Worm (Caenorhabditis elegans): ENCODE measurements around the gene cyp-31A5.

cyp-31A5 gene

ce11 chrIV:13392230-13392629 lies 8.9 kb upstream of the cyp-31A5 start:
- no peak for TF ChIP-seq hlh-30 (tag; optimal IDR thresholded peaks at IDR 0.05; ENCODE audit: insufficient read depth)
- TF ChIP-seq unc-55 (GFP tag; optimal IDR thresholded peaks at IDR 0.05): no peak
- TF ChIP-seq ceh-45 (GFP tag; IDR thresholded peaks at IDR 0.05): no peak
- TF ChIP-seq pha-4 (tag; optimal IDR thresholded peaks at IDR 0.05): no peak
- no peak for TF ChIP-seq lin-11 (tag; optimal IDR thresholded peaks at IDR 0.05)
- no peak for TF ChIP-seq syd-9 (tag; optimal IDR thresholded peaks at IDR 0.05)
- TF ChIP-seq ceh-6 (GFP tag; optimal IDR thresholded peaks at IDR 0.05): no peak
- TF ChIP-seq fkh-6 (tag; optimal IDR thresholded peaks at IDR 0.05): no peak
- no peak for TF ChIP-seq T23F11.4 (GFP tag; optimal IDR thresholded peaks at IDR 0.05)
- TF ChIP-seq ets-4 (tag; optimal IDR thresholded peaks at IDR 0.05): no peak
- TF ChIP-seq fax-1 (tag; optimal IDR thresholded peaks at IDR 0.05): no peak
- TF ChIP-seq nhr-11 (tag; optimal IDR thresholded peaks at IDR 0.05): no peak
- no peak for TF ChIP-seq ceh-2 (tag; optimal IDR thresholded peaks at IDR 0.05)
- TF ChIP-seq ceh-18 (tag; optimal IDR thresholded peaks at IDR 0.05): no peak
- TF ChIP-seq pha-2 (tag; optimal IDR thresholded peaks at IDR 0.05): no peak
- TF ChIP-seq pros-1 (tag; optimal IDR thresholded peaks at IDR 0.05): no peak
- TF ChIP-seq hlh-13 (GFP tag; optimal IDR thresholded peaks at IDR 0.05): no peak
- no peak for TF ChIP-seq Y22D7AL.16 (tag; optimal IDR thresholded peaks at IDR 0.05)
- no peak for TF ChIP-seq mec-3 (tag; optimal IDR thresholded peaks at IDR 0.05; ENCODE audit: borderline replicate concordance)

- TF ChIP-seq dve-1 (tag; optimal IDR thresholded peaks at IDR 0.05): peak; percentile 22
- TF ChIP-seq sox-4 (tag; optimal IDR thresholded peaks at IDR 0.05): no peak
- peak; percentile 3 for TF ChIP-seq hlh-30 (tag; optimal IDR thresholded peaks at IDR 0.05; ENCODE audit: insufficient read depth)
- TF ChIP-seq hlh-15 (tag; optimal IDR thresholded peaks at IDR 0.05): no peak
- TF ChIP-seq syd-9 (tag; optimal IDR thresholded peaks at IDR 0.05): no peak
- peak; percentile 58 for TF ChIP-seq elt-2 (tag; optimal IDR thresholded peaks at IDR 0.05)
These were observed 7.8 kb upstream of the cyp-31A5 start for ce11 chrIV:13393246-13393716.

- TF ChIP-seq gmeb-2 (tag; optimal IDR thresholded peaks at IDR 0.05): no peak
- peak; percentile 17 for TF ChIP-seq unc-55 (GFP tag; optimal IDR thresholded peaks at IDR 0.05)
These were observed 6.4 kb upstream of the cyp-31A5 start for ce11 chrIV:13394686-13395085.

ce11 chrIV:13395255-13395654 lies 5.8 kb upstream of the cyp-31A5 start:
- TF ChIP-seq pqm-1 (tag; optimal IDR thresholded peaks at IDR 0.05) (peak; percentile 63), che-1 (tag; optimal IDR thresholded peaks at IDR 0.05) (no peak), hlh-15 (tag; optimal IDR thresholded peaks at IDR 0.05) (no peak), pros-1 (tag; optimal IDR thresholded peaks at IDR 0.05) (peak; percentile 6), unc-42 (tag; optimal IDR thresholded peaks at IDR 0.05) (peak; percentile 67), sox-2 (GFP tag; IDR thresholded peaks at IDR 0.05) (no peak), elt-2 (tag; optimal IDR thresholded peaks at IDR 0.05) (no peak), dve-1 (tag; optimal IDR thresholded peaks at IDR 0.05) (peak; percentile 48), ceh-45 (GFP tag; IDR thresholded peaks at IDR 0.05) (no peak), ceh-30 (tag; optimal IDR thresholded peaks at IDR 0.05) (no peak), pha-4 (tag; optimal IDR thresholded peaks at IDR 0.05) (no peak), K02D7.2 (tag; optimal IDR thresholded peaks at IDR 0.05) (no peak), ets-4 (tag; optimal IDR thresholded peaks at IDR 0.05) (no peak), hlh-6 (tag; optimal IDR thresholded peaks at IDR 0.05) (no peak), ceh-48 (tag; optimal IDR thresholded peaks at IDR 0.05) (no peak), dmd-4 (tag; optimal IDR thresholded peaks at IDR 0.05; ENCODE audit: borderline replicate concordance) (no peak), tbx-7 (tag; optimal IDR thresholded peaks at IDR 0.05) (no peak), fkh-10 (GFP tag; optimal IDR thresholded peaks at IDR 0.05) (no peak), syd-9 (tag; optimal IDR thresholded peaks at IDR 0.05) (no peak), pax-1 (tag; optimal IDR thresholded peaks at IDR 0.05) (no peak), ceh-22 (tag; optimal IDR thresholded peaks at IDR 0.05) (no peak), unc-3 (GFP tag; conservative IDR thresholded peaks at IDR 0.05) (no peak), unc-3 (tag; optimal IDR thresholded peaks at IDR 0.05) (no peak), ama-1 (optimal IDR thresholded peaks at IDR 0.05) (no peak), hlh-13 (GFP tag; optimal IDR thresholded peaks at IDR 0.05) (no peak), sox-4 (tag; optimal IDR thresholded peaks at IDR 0.05) (no peak), ceh-14 (tag; optimal IDR thresholded peaks at IDR 0.05) (no peak), unc-55 (GFP tag; optimal IDR thresholded peaks at IDR 0.05) (peak; percentile 58), C38D4.7 (GFP tag; optimal IDR thresholded peaks at IDR 0.05) (no peak), ceh-18 (tag; optimal IDR thresholded peaks at IDR 0.05) (peak; percentile 82), tbx-2 (tag; optimal IDR thresholded peaks at IDR 0.05) (no peak), K09A11.1 (tag; optimal IDR thresholded peaks at IDR 0.05; ENCODE audit: insufficient read depth) (no peak), sdc-2 (tag; optimal IDR thresholded peaks at IDR 0.05) (no peak), ttx-3 (tag; optimal IDR thresholded peaks at IDR 0.05) (no peak), gmeb-2 (tag; optimal IDR thresholded peaks at IDR 0.05) (no peak), pha-2 (tag; optimal IDR thresholded peaks at IDR 0.05) (no peak)

Measured in whole organism, late embryonic.